Worm (Caenorhabditis elegans): Measurements from ENCODE around the gene F02C12.3.

DNA sequence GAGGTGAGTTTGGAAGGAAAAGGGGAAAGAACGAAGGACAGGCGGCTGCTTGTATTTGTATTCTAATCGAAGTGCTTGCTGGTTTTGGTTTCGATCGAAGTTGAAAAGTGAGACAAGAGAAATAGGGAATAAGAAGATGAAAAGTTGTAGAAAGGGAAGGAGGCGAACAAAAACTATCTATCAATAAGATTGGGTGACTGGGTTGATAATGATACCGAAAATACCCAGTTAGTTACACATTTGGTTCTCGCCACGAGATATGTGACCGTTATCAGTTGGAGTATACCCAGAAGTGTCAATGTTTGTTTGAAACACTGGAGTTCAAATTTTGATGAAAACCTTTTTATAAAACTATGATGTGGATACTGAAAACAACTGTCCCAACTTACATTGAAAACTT, 28.5 kb upstream of the F02C12.3 start:
- TF ChIP-seq ama-1 (optimal IDR thresholded peaks at IDR 0.05), result no peak
- no peak for TF ChIP-seq ama-1 (GFP tag; optimal IDR thresholded peaks at IDR 0.05)
- TF ChIP-seq madf-8 (GFP tag; conservative IDR thresholded peaks at IDR 0.05), result no peak
- TF ChIP-seq unc-62 (GFP tag; optimal IDR thresholded peaks at IDR 0.05), result no peak
- no peak for TF ChIP-seq ceh-100 (GFP tag; IDR thresholded peaks at IDR 0.05)
- TF ChIP-seq ztf-25 (GFP tag; IDR thresholded peaks at IDR 0.05), result no peak
- TF ChIP-seq hmg-1.2 (GFP tag; IDR thresholded peaks at IDR 0.05), result no peak
- no peak for TF ChIP-seq sdz-38 (tag; optimal IDR thresholded peaks at IDR 0.05)
- no peak for TF ChIP-seq pbrm-1 (GFP tag; IDR thresholded peaks at IDR 0.05)
- no peak for TF ChIP-seq F10E7.11 (tag; optimal IDR thresholded peaks at IDR 0.05)
- no peak for TF ChIP-seq Y53G8AR.9 (GFP tag; conservative IDR thresholded peaks at IDR 0.05)
- TF ChIP-seq dpff-1 (tag; optimal IDR thresholded peaks at IDR 0.05), result no peak
- TF ChIP-seq nfyb-1 (GFP tag; IDR thresholded peaks at IDR 0.05), result no peak
- no peak for TF ChIP-seq K11D2.4 (GFP tag; IDR thresholded peaks at IDR 0.05)
- TF ChIP-seq bed-2 (GFP tag; IDR thresholded peaks at IDR 0.05), result no peak
